Fruit fly (Drosophila melanogaster): ENCODE results near the gene CG14423.

DNA sequence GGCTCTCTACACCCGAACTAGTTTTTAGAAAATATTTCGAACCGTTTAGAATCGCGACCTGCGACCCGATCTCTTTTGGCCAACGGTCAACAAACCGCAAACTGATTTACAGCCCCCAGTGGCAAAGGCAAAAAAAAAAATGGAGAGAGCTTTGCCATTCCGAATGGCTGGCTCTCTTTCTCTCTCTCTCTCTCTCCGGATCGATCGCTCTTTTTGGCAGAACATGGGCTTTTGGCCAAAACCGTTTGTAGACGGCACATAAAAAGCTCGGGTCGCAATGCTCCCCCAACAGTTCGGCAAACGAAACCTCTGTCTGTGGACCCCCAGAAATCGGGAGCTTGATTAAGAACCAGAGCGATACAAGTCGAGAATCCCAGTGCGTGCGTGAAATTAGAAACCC, 15.7 kb upstream of the CG14423 start, which contains the start of gene CG32793:
- no peak for TF ChIP-seq CTCF (optimal IDR thresholded peaks at IDR 0.05)
- no peak for TF ChIP-seq CG8478 (optimal IDR thresholded peaks at IDR 0.05)
